Fruit fly (Drosophila melanogaster) whole organism, pupa: ENCODE data around the gene CG5070.

Experiments
- CG14655 ChIP-seq: fragments of 200-800 bp; sonication (Bioruptor generic); optimal IDR thresholded peaks from 3 replicates; lab custom pipeline; 2017; ENCODE audit warnings: mild to moderate bottlenecking, missing biosample characterization, missing genetic modification reagents, missing genetic modification characterization
- CG9948 ChIP-seq: fragments of 200-800 bp; sonication (Bioruptor generic); optimal IDR thresholded peaks from 2 replicates; lab custom pipeline; 2018; ENCODE audit warnings: missing biosample characterization, mild to moderate bottlenecking, missing genetic modification characterization, moderate library complexity

dm6 chrX:17207865-17208486 is 5.1 kb downstream of the CG5070 start, which contains the start of gene CG32563:
- TF ChIP-seq CG14655 (GFP tag; lab: Kevin White, UChicago) (no peak), CG9948 (tag; lab: Kevin White, UChicago) (no peak)
